Worm (Caenorhabditis elegans) whole organism, young adult: ENCODE measurements around the gene F11A10.6.

ENCODE experiments used
- C17E4.6 ChIP-seq: fragments of 200-800 bp; sonication (Bioruptor generic); IDR thresholded peaks from 2 replicates; pipeline ENCODE4 v1.3.6; 2022; ENCODE audit warnings: missing genetic modification reagents, missing genetic modification characterization, missing compliant biosample characterization
- unc-62 ChIP-seq: fragments of 150-350 bp; optimal IDR thresholded peaks from 2 replicates; lab custom pipeline; 2014; ENCODE audit warnings: missing biosample characterization, missing genetic modification reagents, missing genetic modification characterization

- no peak for TF ChIP-seq unc-62 (GFP tag; lab: Kevin White, UChicago)
- TF ChIP-seq C17E4.6 (GFP tag; lab: Robert Waterston, UW): no peak
Observed at ce11 chrIV:12134991-12135390, 45.5 kb upstream of the F11A10.6 start.
